Worm (Caenorhabditis elegans): ENCODE measurements around the gene toe-2.

Gene toe-2

DNA sequence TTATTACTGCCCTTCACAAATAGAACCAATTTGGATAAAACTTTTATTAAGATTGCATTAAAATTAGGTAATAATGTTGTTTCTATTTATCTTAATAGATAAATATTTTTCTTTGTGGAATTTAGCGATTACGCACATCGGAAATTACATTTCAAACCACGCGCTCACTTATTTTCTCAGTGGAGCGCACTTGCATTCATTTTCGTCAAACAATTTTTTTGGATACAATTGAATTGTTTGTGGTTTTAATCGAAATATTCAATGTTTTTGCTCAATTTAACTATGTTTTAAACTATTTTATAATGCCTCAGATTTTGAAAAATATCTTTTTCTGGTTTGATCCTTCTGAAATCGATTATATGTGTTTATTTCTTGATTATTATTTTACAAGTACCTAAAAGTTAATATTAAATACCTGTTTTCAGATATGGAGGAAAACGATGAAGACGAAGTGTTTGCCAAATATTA lies 14.8 kb upstream of the toe-2 start, which contains the start of gene utp-20:
utp-20 (plus strand) TSS at position 418 of the 468 bp plus-strand sequence.
- TF ChIP-seq rbr-2 (tag; optimal IDR thresholded peaks at IDR 0.05) = peak; percentile 42
- peak; percentile 95 for TF ChIP-seq lin-38 (GFP tag; IDR thresholded peaks at IDR 0.05)
- TF ChIP-seq hlh-30 (tag; optimal IDR thresholded peaks at IDR 0.05; ENCODE audit: insufficient read depth) = peak; percentile 83
- peak; percentile 13 for TF ChIP-seq nhr-6 (tag; optimal IDR thresholded peaks at IDR 0.05)
- TF ChIP-seq hlh-11 (tag; optimal IDR thresholded peaks at IDR 0.05) = no peak
- no peak for TF ChIP-seq pha-4 (GFP tag; IDR thresholded peaks at IDR 0.05)
- TF ChIP-seq pha-4 (tag; optimal IDR thresholded peaks at IDR 0.05) = peak; percentile 16
- peak; percentile 88 for TF ChIP-seq dpl-1 (GFP tag; optimal IDR thresholded peaks at IDR 0.05)
- peak; percentile 32 to 62 for TF ChIP-seq mdl-1 (tag; optimal IDR thresholded peaks at IDR 0.05)
- peak; percentile 46 for TF ChIP-seq T20F7.1 (GFP tag; optimal IDR thresholded peaks at IDR 0.05)
- TF ChIP-seq nhr-11 (tag; optimal IDR thresholded peaks at IDR 0.05) = peak; percentile 7
- TF ChIP-seq nhr-28 (tag; optimal IDR thresholded peaks at IDR 0.05) = no peak
- TF ChIP-seq F26F4.8 (GFP tag; conservative IDR thresholded peaks at IDR 0.05) = no peak
- TF ChIP-seq ces-1 (GFP tag; optimal IDR thresholded peaks at IDR 0.05) = peak; percentile 62

ce11 chrII:6531940-6532339 lies 10.8 kb upstream of the toe-2 start, which contains the start of gene abcx-1:
Gene abcx-1 (plus strand): TSS chrII:6532163.
- no peak for TF ChIP-seq madf-9 (GFP tag; conservative IDR thresholded peaks at IDR 0.05)
- peak in 1 of 2 experiments; percentile 91 for TF ChIP-seq unc-62 (GFP tag; optimal IDR thresholded peaks at IDR 0.05 in 1 of 2)
- no peak for TF ChIP-seq unc-62 (tag; optimal IDR thresholded peaks at IDR 0.05)

- TF ChIP-seq hlh-11 (tag; optimal IDR thresholded peaks at IDR 0.05) (no peak), mdt-29 (GFP tag; IDR thresholded peaks at IDR 0.05) (no peak), R02D3.7 (tag; optimal IDR thresholded peaks at IDR 0.05) (no peak), lin-15B (tag; optimal IDR thresholded peaks at IDR 0.05) (no peak), F26F4.8 (GFP tag; conservative IDR thresholded peaks at IDR 0.05) (no peak), mxl-3 (GFP tag; optimal IDR thresholded peaks at IDR 0.05) (no peak), hmg-1.1 (GFP tag; IDR thresholded peaks at IDR 0.05) (no peak), sdz-12 (GFP tag; optimal IDR thresholded peaks at IDR 0.05) (no peak), madf-9 (GFP tag; conservative IDR thresholded peaks at IDR 0.05) (no peak), attf-4 (tag; optimal IDR thresholded peaks at IDR 0.05) (no peak), mes-2 (tag; optimal IDR thresholded peaks at IDR 0.05; ENCODE audit: poor library complexity, severe bottlenecking) (no peak), dmd-8 (GFP tag; IDR thresholded peaks at IDR 0.05) (no peak), daf-16 (GFP tag; optimal IDR thresholded peaks at IDR 0.05) (no peak), daf-16 (tag; optimal IDR thresholded peaks at IDR 0.05) (no peak), arid-1 (GFP tag; conservative IDR thresholded peaks at IDR 0.05) (no peak), rbr-2 (tag; optimal IDR thresholded peaks at IDR 0.05) (no peak), D1046.2 (GFP tag; IDR thresholded peaks at IDR 0.05) (no peak), jun-1 (tag; optimal IDR thresholded peaks at IDR 0.05) (no peak), ceh-20 (GFP tag; IDR thresholded peaks at IDR 0.05) (no peak), nhr-10 (tag; optimal IDR thresholded peaks at IDR 0.05) (no peak)
Measured at ce11 chrII:6531527-6531926, 10.3 kb upstream of the toe-2 start, which contains the start of gene abch-1. Gene abch-1 (minus strand): TSS chrII:6531627.

DNA sequence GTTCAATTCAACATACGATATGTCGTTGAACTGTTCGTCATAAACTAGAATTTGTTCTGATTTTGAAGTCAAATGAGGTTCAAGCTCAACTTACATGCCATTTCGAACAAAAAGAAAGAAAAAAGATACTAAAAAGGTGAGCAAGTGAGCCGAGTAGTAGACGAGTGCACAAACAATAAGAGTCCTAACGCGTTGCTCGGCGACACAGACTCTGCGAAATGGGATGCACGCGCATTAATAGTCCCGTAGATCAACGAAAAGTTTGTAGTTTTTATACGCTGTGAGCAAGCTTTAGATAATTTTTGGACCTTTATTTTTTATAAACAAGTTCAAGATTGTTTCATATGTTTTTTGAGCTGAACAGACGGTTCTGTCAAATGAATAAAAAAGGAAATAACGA lies 7.4 kb upstream of the toe-2 start, which contains the start of gene C56E6.4:
C56E6.4 (minus strand) TSS at position 101 of the 400 bp plus-strand sequence.
- TF ChIP-seq jun-1 (tag; optimal IDR thresholded peaks at IDR 0.05) = no peak
- no peak for TF ChIP-seq ama-1 (optimal IDR thresholded peaks at IDR 0.05)
- TF ChIP-seq madf-5 (GFP tag; IDR thresholded peaks at IDR 0.05) = no peak
- TF ChIP-seq ZK546.5 (tag; optimal IDR thresholded peaks at IDR 0.05) = no peak
- TF ChIP-seq dmd-6 (GFP tag; IDR thresholded peaks at IDR 0.05) = no peak
- TF ChIP-seq lin-39 (tag; optimal IDR thresholded peaks at IDR 0.05) = no peak
- no peak for TF ChIP-seq ceh-20 (GFP tag; IDR thresholded peaks at IDR 0.05)
- no peak for TF ChIP-seq Y105C5A.15 (GFP tag; IDR thresholded peaks at IDR 0.05)
- TF ChIP-seq ceh-82 (tag; optimal IDR thresholded peaks at IDR 0.05) = no peak
- no peak for TF ChIP-seq ceh-32 (tag; optimal IDR thresholded peaks at IDR 0.05; ENCODE audit: poor library complexity)
- no peak for TF ChIP-seq daf-8 (GFP tag; IDR thresholded peaks at IDR 0.05)
- TF ChIP-seq nhr-77 (tag; optimal IDR thresholded peaks at IDR 0.05) = no peak
- no peak for TF ChIP-seq nhr-41 (GFP tag; IDR thresholded peaks at IDR 0.05)
- no peak for TF ChIP-seq F44E2.7 (GFP tag; IDR thresholded peaks at IDR 0.05)
- TF ChIP-seq pha-4 (GFP tag; IDR thresholded peaks at IDR 0.05) = no peak
- TF ChIP-seq pha-4 (tag; optimal IDR thresholded peaks at IDR 0.05) = no peak

Measured in whole organism, L4 larva.